Fruit fly (Drosophila melanogaster) whole organism, pupa: ENCODE measurements around the gene Trmt61.

Experiments used
- CG10348 ChIP-seq: fragments of 200-800 bp; sonication (Bioruptor generic); IDR thresholded peaks from 2 replicates; pipeline ENCODE4 v1.3.6; 2022; ENCODE audit warnings: missing biosample characterization, missing genetic modification characterization
- CG12605 ChIP-seq: fragments of 200-800 bp; sonication (Bioruptor generic); IDR thresholded peaks from 2 replicates; pipeline ENCODE4 v1.3.6; 2022; ENCODE audit warnings: missing biosample characterization, missing genetic modification characterization
- CG13204 ChIP-seq: fragments of 200-800 bp; sonication (Bioruptor generic); optimal IDR thresholded peaks from 2 replicates; lab custom pipeline; 2018; ENCODE audit warnings: missing biosample characterization, mild to moderate bottlenecking, missing genetic modification characterization, moderate library complexity
- CG14655 ChIP-seq: fragments of 200-800 bp; sonication (Bioruptor generic); optimal IDR thresholded peaks from 3 replicates; lab custom pipeline; 2017; ENCODE audit warnings: mild to moderate bottlenecking, missing biosample characterization, missing genetic modification reagents, missing genetic modification characterization
- CG15710 ChIP-seq: fragments of 200-800 bp; sonication (Bioruptor generic); optimal IDR thresholded peaks from 2 replicates; lab custom pipeline; 2018; ENCODE audit warnings: missing biosample characterization, mild to moderate bottlenecking, missing genetic modification characterization, moderate library complexity
- CG17806 ChIP-seq: fragments of 200-800 bp; sonication (Bioruptor generic); optimal IDR thresholded peaks from 2 replicates; lab custom pipeline; 2018; ENCODE audit warnings: missing biosample characterization, mild to moderate bottlenecking, missing genetic modification characterization, moderate library complexity
- CG32121 ChIP-seq: fragments of 200-800 bp; sonication (Bioruptor generic); IDR thresholded peaks from 2 replicates; pipeline ENCODE4 v1.3.6; 2022; ENCODE audit warnings: missing biosample characterization, missing genetic modification characterization
- CG34367 ChIP-seq: fragments of 200-800 bp; sonication (Bioruptor generic); optimal IDR thresholded peaks from 2 replicates; lab custom pipeline; 2018; ENCODE audit warnings: missing biosample characterization, mild to moderate bottlenecking, missing genetic modification characterization
- CG4496 ChIP-seq: fragments of 200-800 bp; sonication (Bioruptor generic); IDR thresholded peaks from 3 replicates; pipeline ENCODE4 v1.3.6; 2022; ENCODE audit warnings: missing biosample characterization, missing genetic modification characterization
- CG8159 ChIP-seq: fragments of 200-800 bp; sonication (Bioruptor generic); optimal IDR thresholded peaks from 3 replicates; lab custom pipeline; 2018; ENCODE audit warnings: missing biosample characterization, mild to moderate bottlenecking, missing genetic modification characterization, moderate library complexity
- CG8301 ChIP-seq: fragments of 200-800 bp; sonication (Bioruptor generic); optimal IDR thresholded peaks from 2 replicates; lab custom pipeline; 2018; ENCODE audit warnings: missing biosample characterization, mild to moderate bottlenecking, missing genetic modification characterization
- CG9948 ChIP-seq: fragments of 200-800 bp; sonication (Bioruptor generic); optimal IDR thresholded peaks from 2 replicates; lab custom pipeline; 2018; ENCODE audit warnings: missing biosample characterization, mild to moderate bottlenecking, missing genetic modification characterization, moderate library complexity
- D1 ChIP-seq: fragments of 200-800 bp; sonication (Bioruptor generic); optimal IDR thresholded peaks from 2 replicates; lab custom pipeline; 2018; ENCODE audit warnings: missing biosample characterization, mild to moderate bottlenecking, missing genetic modification characterization, moderate library complexity
- EcR ChIP-seq: fragments of 200-800 bp; sonication (Bioruptor generic); optimal IDR thresholded peaks from 3 replicates; lab custom pipeline; 2019; ENCODE audit warnings: missing biosample characterization, missing genetic modification characterization, mild to moderate bottlenecking, moderate library complexity, missing genetic modification reagents
- Ets98B ChIP-seq: fragments of 200-800 bp; sonication (Bioruptor generic); IDR thresholded peaks from 2 replicates; pipeline ENCODE4 v1.3.6; 2022; ENCODE audit warnings: missing biosample characterization, missing genetic modification characterization
- Pif1A ChIP-seq: fragments of 200-800 bp; sonication (Bioruptor generic); optimal IDR thresholded peaks from 3 replicates; lab custom pipeline; 2016; ENCODE audit warnings: missing biosample characterization, missing genetic modification characterization
- Pif1B ChIP-seq: fragments of 200-800 bp; sonication (Bioruptor generic); optimal IDR thresholded peaks from 3 replicates; lab custom pipeline; 2016; ENCODE audit warnings: missing biosample characterization, missing genetic modification characterization
- Snoo ChIP-seq: fragments of 200-800 bp; sonication (Bioruptor generic); optimal IDR thresholded peaks from 3 replicates; lab custom pipeline; 2017; ENCODE audit warnings: missing biosample characterization, mild to moderate bottlenecking, missing genetic modification characterization, inconsistent platforms
- fd96Ca ChIP-seq: fragments of 200-800 bp; sonication (Bioruptor generic); IDR thresholded peaks from 3 replicates; pipeline ENCODE4 v1.3.6; 2022; ENCODE audit warnings: missing biosample characterization, missing genetic modification characterization
- gl ChIP-seq: fragments of 200-800 bp; sonication (Bioruptor generic); optimal IDR thresholded peaks from 2 replicates; lab custom pipeline; 2018; ENCODE audit warnings: missing biosample characterization, mild to moderate bottlenecking, missing genetic modification characterization
- rn ChIP-seq: fragments of 200-800 bp; sonication (Bioruptor generic); IDR thresholded peaks from 2 replicates; pipeline ENCODE4 v1.3.6; 2022; ENCODE audit warnings: missing biosample characterization, missing genetic modification characterization

Trmt61 gene

DNA sequence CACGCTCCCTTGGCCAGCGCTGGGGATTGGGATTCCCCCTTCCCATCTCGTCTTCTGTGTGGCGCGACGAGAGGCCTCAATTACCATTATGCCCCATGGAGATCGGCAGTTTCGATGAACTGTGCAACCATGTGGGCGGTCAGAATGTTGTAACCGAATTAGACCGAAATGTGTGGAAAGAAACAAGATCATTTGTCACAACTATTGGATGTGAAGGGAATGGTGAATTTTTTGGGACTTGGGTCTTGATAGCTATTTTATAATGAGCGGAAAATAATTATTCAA lies 45.7 kb upstream of the Trmt61 start:
- TF ChIP-seq fd96Ca (GFP tag; lab: Robert Waterston, UW) (no peak), CG15710 (tag; lab: Kevin White, UChicago) (no peak), CG4496 (GFP tag; lab: Robert Waterston, UW) (no peak), CG32121 (GFP tag; lab: Robert Waterston, UW) (no peak), CG34367 (no peak), gl (no peak), D1 (tag; lab: Kevin White, UChicago) (no peak), CG14655 (GFP tag; lab: Kevin White, UChicago) (no peak), CG9948 (tag; lab: Kevin White, UChicago) (no peak), Pif1B (no peak), CG10348 (GFP tag; lab: Robert Waterston, UW) (no peak), CG17806 (no peak), CG13204 (no peak), CG12605 (GFP tag; lab: Robert Waterston, UW) (no peak)

DNA sequence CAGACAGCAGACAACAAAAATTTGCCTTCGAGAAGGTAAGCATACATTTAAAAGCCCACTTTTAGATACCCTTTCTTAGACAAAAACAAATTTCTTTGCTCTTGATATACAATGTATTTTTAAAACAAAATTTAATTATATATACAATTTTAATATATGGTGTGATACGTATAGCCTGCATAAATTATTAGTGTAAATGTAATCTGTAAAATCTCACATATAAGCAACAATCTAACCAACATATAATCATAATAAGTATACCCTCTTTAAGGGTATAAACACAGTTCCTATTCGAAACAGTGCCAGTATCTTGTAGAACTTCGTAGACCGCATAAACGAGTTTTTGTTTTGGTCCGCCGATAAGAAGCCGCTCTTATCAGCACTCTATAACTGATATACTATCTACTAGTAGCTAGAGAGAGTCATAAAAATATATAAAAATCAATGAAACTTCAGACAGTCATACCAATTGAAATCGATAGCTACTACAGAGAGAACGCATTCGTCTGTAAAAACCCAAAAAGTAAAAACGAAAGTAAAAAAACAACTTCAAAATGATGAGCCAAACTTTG lies 44.9 kb upstream of the Trmt61 start, which contains the start of gene Kaz-m1:
Kaz-m1 (plus strand) TSS at position 460 of the 572 bp plus-strand sequence.
- TF ChIP-seq CG34367 (no peak), CG15710 (tag; lab: Kevin White, UChicago) (peak; percentile 1), fd96Ca (GFP tag; lab: Robert Waterston, UW) (no peak), CG4496 (GFP tag; lab: Robert Waterston, UW) (no peak), CG10348 (GFP tag; lab: Robert Waterston, UW) (no peak), Pif1B (no peak), Pif1A (GFP tag; lab: Kevin White, UChicago) (no peak), CG14655 (GFP tag; lab: Kevin White, UChicago) (peak; percentile 25), CG17806 (peak; percentile 16), CG8159 (tag; lab: Kevin White, UChicago) (peak; percentile 50), CG8301 (no peak), CG9948 (tag; lab: Kevin White, UChicago) (peak; percentile 25)
- TF ChIP-seq, all 21 proteins: peak for 5

DNA sequence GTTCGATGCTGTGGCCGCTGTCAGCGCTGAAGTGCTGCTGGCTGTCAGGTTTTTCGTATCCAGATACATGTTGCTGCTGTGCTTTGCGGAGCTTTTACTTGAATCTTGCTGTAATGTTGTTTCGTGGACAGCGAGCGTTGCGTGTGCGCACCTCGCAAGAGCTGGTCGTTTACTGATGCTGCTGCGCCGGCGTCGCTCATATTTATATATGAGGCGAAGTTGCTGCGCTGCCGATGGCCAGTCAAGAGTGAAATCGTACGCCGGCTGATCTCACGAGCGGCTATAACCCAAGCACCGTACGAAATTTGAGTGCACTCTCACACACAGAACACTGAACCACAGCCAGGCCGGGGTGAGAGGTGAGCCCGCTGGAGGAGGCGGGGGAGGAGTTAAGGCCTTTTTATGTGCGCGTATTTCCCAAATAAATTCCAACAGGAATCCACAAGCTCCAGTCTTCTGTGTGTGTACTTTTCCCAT lies 42.0 kb upstream of the Trmt61 start:
- TF ChIP-seq fd96Ca (GFP tag; lab: Robert Waterston, UW): no peak; the same call in 2 of the 3 replicates
- TF ChIP-seq Ets98B: peak; percentile 9; the same call in 1 of the 2 replicates
- no peak for TF ChIP-seq CG32121 (GFP tag; lab: Robert Waterston, UW)
- TF ChIP-seq rn (GFP tag; lab: Robert Waterston, UW): no peak
- TF ChIP-seq EcR (GFP tag; lab: Kevin White, UChicago): peak; percentile 51
- TF ChIP-seq CG10348 (GFP tag; lab: Robert Waterston, UW): no peak
- TF ChIP-seq Pif1B: no peak

DNA sequence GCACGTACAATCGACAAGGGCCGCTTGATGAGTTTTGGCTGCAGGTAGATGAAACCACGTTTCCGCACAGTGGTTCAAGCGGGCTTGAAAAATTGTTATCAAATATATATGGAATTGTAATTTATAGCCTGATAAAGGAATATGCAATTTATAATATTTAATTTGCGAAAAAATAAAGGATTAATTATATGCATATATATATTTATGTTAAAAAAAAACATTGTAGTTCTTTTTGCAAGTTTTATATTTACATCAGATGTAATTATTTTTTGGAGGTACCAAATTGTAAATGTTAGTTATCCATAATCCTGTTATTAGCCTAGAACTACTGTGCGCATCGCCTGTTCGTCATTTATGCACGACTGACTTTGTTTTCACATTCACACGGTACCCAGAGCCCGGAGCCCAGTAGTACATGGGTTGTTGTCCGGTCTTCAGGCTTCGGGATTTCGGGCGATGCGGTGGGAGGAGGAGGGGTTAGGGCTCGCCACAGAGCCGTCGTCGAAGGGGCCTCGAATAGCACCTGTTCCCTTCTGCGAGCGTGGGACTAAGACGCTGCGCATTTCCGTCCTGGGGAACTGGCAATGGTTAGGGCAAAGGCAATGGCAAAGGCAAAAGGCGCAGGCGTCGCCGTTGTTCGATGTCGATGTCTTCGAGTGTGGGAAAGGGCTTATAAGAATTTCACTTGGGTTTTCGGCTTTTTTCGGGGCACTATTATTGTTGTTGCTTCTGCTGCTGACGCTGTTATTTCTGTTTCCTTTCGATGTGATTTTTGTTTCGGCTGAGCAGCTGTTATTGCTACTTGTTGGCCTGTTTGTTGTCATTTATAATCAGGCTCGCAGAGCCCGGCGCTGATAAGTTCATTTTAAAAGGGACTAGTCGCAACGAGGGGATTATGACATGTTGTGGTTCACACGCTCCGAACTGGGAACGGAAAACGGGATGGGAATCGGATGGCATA lies 41.2 kb upstream of the Trmt61 start:
- TF ChIP-seq CG8301 (peak; percentile 79), D1 (tag; lab: Kevin White, UChicago) (peak; percentile 96), gl (peak; percentile 73), CG14655 (GFP tag; lab: Kevin White, UChicago) (peak; percentile 89), Ets98B (no peak), CG4496 (GFP tag; lab: Robert Waterston, UW) (peak; percentile 24; the same call in 1 of the 3 replicates), Pif1A (GFP tag; lab: Kevin White, UChicago) (peak; percentile 81), CG32121 (GFP tag; lab: Robert Waterston, UW) (0 out of 2 replicates have a peak, but pooled peaks have one; percentile 24), rn (GFP tag; lab: Robert Waterston, UW) (no peak), CG13204 (peak; percentile 74), CG9948 (tag; lab: Kevin White, UChicago) (peak; percentile 98), CG8159 (tag; lab: Kevin White, UChicago) (peak; percentile 98), fd96Ca (GFP tag; lab: Robert Waterston, UW) (peak; percentile 10; the same call in 1 of the 3 replicates), Pif1B (peak; percentile 86), EcR (GFP tag; lab: Kevin White, UChicago) (peak; percentile 83), CG12605 (GFP tag; lab: Robert Waterston, UW) (no peak), CG10348 (GFP tag; lab: Robert Waterston, UW) (no peak), CG17806 (peak; percentile 92), CG34367 (peak; percentile 93), Snoo (tag; lab: Kevin White, UChicago) (peak; percentile 93), CG15710 (tag; lab: Kevin White, UChicago) (peak; percentile 97)

DNA sequence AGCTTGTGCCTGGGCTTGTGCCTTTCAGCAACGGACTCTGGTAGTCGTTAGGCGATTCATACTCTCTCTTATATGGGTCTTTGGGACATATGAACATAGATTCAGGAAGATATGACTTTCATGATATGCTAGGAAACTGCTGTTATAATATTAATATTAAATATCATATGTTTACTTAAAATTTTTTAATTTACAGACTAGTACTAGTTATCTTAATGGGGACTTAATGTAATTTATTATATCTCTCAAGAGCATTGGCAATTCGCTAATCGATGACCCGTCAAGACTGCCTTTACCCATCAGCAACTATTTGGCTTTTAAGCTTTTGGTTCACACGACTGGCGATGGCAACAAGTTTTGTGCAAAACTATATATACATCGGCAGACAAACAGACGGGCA lies 40.1 kb upstream of the Trmt61 start:
- TF ChIP-seq fd96Ca (GFP tag; lab: Robert Waterston, UW) (peak; percentile 66; the same call in 1 of the 3 replicates), EcR (GFP tag; lab: Kevin White, UChicago) (no peak), Snoo (tag; lab: Kevin White, UChicago) (no peak), gl (no peak), CG9948 (tag; lab: Kevin White, UChicago) (peak; percentile 72), CG12605 (GFP tag; lab: Robert Waterston, UW) (peak; percentile 70), CG13204 (no peak), CG10348 (GFP tag; lab: Robert Waterston, UW) (peak; percentile 56; the same call in 1 of the 2 replicates), Pif1A (GFP tag; lab: Kevin White, UChicago) (peak; percentile 47), CG15710 (tag; lab: Kevin White, UChicago) (peak; percentile 10), CG14655 (GFP tag; lab: Kevin White, UChicago) (peak; percentile 84), CG8301 (peak; percentile 81), Ets98B (peak; percentile 89), Pif1B (peak; percentile 19), rn (GFP tag; lab: Robert Waterston, UW) (peak; percentile 46; the same call in 1 of the 2 replicates), CG34367 (peak; percentile 22), CG32121 (GFP tag; lab: Robert Waterston, UW) (peak; percentile 89), D1 (tag; lab: Kevin White, UChicago) (no peak), CG17806 (peak; percentile 59), CG4496 (GFP tag; lab: Robert Waterston, UW) (peak; percentile 73), CG8159 (tag; lab: Kevin White, UChicago) (peak; percentile 28)
